Worm (Caenorhabditis elegans) whole organism, midembryonic: ENCODE results near the gene ocr-4.

Source experiments
- T22C8.4 ChIP-seq: fragments of 200-800 bp; sonication (Bioruptor generic); IDR thresholded peaks from 2 replicates; pipeline ENCODE4 v1.3.6; 2022; ENCODE audit warnings: missing genetic modification characterization, missing compliant biosample characterization
- cog-1 ChIP-seq: sonication (generic microtip); optimal IDR thresholded peaks from 2 replicates; lab custom pipeline; 2016; ENCODE audit warnings: missing genetic modification characterization, missing compliant biosample characterization
- flt-1 ChIP-seq: fragments of 200-800 bp; sonication (Bioruptor generic); IDR thresholded peaks from 2 replicates; pipeline ENCODE4 v1.3.6; 2022; ENCODE audit warnings: missing genetic modification characterization, missing compliant biosample characterization
- klf-2 ChIP-seq: fragments of 200-800 bp; sonication (Bioruptor generic); conservative IDR thresholded peaks from 2 replicates; pipeline ENCODE4 v1.3.6; 2022; ENCODE audit warnings: missing genetic modification reagents, missing genetic modification characterization, missing compliant biosample characterization
- med-1 ChIP-seq: sonication (generic microtip); optimal IDR thresholded peaks from 2 replicates; lab custom pipeline; 2017; ENCODE audit warnings: missing genetic modification characterization, mild to moderate bottlenecking, missing compliant biosample characterization, antibody characterized with exemption, missing genetic modification reagents; ENCODE audit not compliant: insufficient read depth
- ref-1 ChIP-seq: fragments of 200-800 bp; sonication (Bioruptor generic); conservative IDR thresholded peaks from 2 replicates; pipeline ENCODE4 v1.3.6; 2022; ENCODE audit warnings: missing genetic modification reagents, missing genetic modification characterization, missing compliant biosample characterization
- tab-1 ChIP-seq: fragments of 200-800 bp; sonication (Bioruptor generic); IDR thresholded peaks from 2 replicates; pipeline ENCODE4 v1.3.6; 2022; ENCODE audit warnings: missing genetic modification characterization, missing compliant biosample characterization
- ztf-23 ChIP-seq: fragments of 200-800 bp; sonication (Bioruptor generic); IDR thresholded peaks from 2 replicates; pipeline ENCODE4 v1.3.6; 2022; ENCODE audit warnings: missing genetic modification reagents, missing genetic modification characterization, missing compliant biosample characterization
- ztf-29 ChIP-seq: fragments of 200-800 bp; sonication (Bioruptor generic); IDR thresholded peaks from 2 replicates; pipeline ENCODE4 v1.3.6; 2022; ENCODE audit warnings: missing genetic modification reagents, missing genetic modification characterization, missing compliant biosample characterization

ocr-4 gene

ce11 chrIV:7328918-7329317 lies 3.7 kb downstream of the ocr-4 start, which contains the start of gene sqst-2:
Gene sqst-2, minus strand, starts transcription at chrIV:7328975.
- TF ChIP-seq ztf-23 (no peak), cog-1 (no peak), flt-1 (GFP tag; lab: Robert Waterston, UW) (no peak), ztf-29 (GFP tag; lab: Robert Waterston, UW) (no peak), med-1 (GFP tag; lab: Kevin White, UChicago) (no peak), T22C8.4 (GFP tag; lab: Robert Waterston, UW) (no peak), klf-2 (GFP tag; lab: Robert Waterston, UW) (no peak), tab-1 (no peak), ref-1 (GFP tag; lab: Robert Waterston, UW) (no peak)

DNA sequence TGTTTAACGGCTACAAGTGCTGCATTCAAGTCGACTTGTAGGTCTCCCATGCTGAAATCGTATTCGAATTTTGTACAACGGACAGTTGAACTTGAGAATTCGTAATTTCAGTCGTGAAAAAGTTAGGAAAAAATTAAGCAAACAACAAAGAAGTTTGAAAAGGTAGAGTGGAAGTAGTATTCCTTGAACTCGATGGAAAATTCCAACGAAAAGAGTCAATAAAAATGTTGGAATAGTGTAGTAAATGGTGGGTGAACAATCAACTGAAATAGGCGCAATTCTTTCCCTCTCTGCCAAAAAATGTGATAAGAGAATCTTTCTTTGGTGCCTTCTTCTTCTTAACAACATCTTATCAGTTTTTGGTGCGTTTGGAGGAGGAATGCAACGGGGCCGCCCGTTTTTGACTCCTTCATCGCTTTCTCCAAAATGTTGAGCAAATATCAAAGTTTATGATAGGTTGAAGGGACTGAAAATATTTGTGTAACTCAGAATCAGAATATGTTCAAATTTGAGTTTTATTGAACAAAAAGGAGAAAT lies 5.9 kb downstream of the ocr-4 start, which contains the start of gene ifo-1:
Gene ifo-1, minus strand, starts transcription at position 51 of the 537 bp plus-strand sequence.
- no peak for TF ChIP-seq T22C8.4 (GFP tag; lab: Robert Waterston, UW)
- no peak for TF ChIP-seq ztf-23
- no peak for TF ChIP-seq med-1 (GFP tag; lab: Kevin White, UChicago)
- no peak for TF ChIP-seq cog-1
- no peak for TF ChIP-seq ztf-29 (GFP tag; lab: Robert Waterston, UW)
- no peak for TF ChIP-seq flt-1 (GFP tag; lab: Robert Waterston, UW)
- TF ChIP-seq klf-2 (GFP tag; lab: Robert Waterston, UW), result no peak
- no peak for TF ChIP-seq ref-1 (GFP tag; lab: Robert Waterston, UW)
- TF ChIP-seq tab-1, result no peak

- TF ChIP-seq flt-1 (GFP tag; lab: Robert Waterston, UW) (no peak), tab-1 (no peak), klf-2 (GFP tag; lab: Robert Waterston, UW) (no peak), ztf-29 (GFP tag; lab: Robert Waterston, UW) (no peak), cog-1 (no peak), T22C8.4 (GFP tag; lab: Robert Waterston, UW) (no peak), med-1 (GFP tag; lab: Kevin White, UChicago) (no peak), ztf-23 (no peak), ref-1 (GFP tag; lab: Robert Waterston, UW) (no peak)
Measured at ce11 chrIV:7325698-7326097, 6.9 kb downstream of the ocr-4 start.

- TF ChIP-seq T22C8.4 (GFP tag; lab: Robert Waterston, UW), result no peak
- no peak for TF ChIP-seq tab-1
- TF ChIP-seq ref-1 (GFP tag; lab: Robert Waterston, UW), result no peak
- no peak for TF ChIP-seq klf-2 (GFP tag; lab: Robert Waterston, UW)
- no peak for TF ChIP-seq cog-1
- no peak for TF ChIP-seq ztf-23
- TF ChIP-seq flt-1 (GFP tag; lab: Robert Waterston, UW), result no peak
- no peak for TF ChIP-seq ztf-29 (GFP tag; lab: Robert Waterston, UW)
- no peak for TF ChIP-seq med-1 (GFP tag; lab: Kevin White, UChicago)
Measured at ce11 chrIV:7324913-7325312, 7.7 kb downstream of the ocr-4 start.

ce11 chrIV:7323904-7324303 lies 8.7 kb downstream of the ocr-4 start:
- TF ChIP-seq med-1 (GFP tag; lab: Kevin White, UChicago) (no peak), ztf-29 (GFP tag; lab: Robert Waterston, UW) (no peak), ztf-23 (no peak), cog-1 (no peak), klf-2 (GFP tag; lab: Robert Waterston, UW) (no peak), T22C8.4 (GFP tag; lab: Robert Waterston, UW) (no peak), ref-1 (GFP tag; lab: Robert Waterston, UW) (no peak), tab-1 (no peak), flt-1 (GFP tag; lab: Robert Waterston, UW) (no peak)

DNA sequence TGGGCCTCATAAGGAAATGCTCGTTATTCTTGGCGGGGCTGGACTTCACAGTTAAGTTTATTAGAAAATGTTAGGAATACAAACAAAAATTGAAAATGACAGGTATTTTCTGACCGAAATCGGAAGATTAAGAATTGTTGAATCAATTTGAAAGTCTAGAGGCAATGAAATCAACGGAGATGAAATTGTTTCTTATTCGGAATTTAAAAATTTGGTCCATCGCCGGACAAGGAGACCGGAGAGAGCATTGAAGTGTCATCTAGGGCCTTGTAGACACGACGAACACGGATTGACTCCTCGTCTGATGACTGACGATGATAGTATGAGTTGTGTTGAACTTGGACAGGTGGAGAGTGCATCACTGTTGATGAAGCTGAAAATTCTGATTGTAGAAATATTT lies 11.9 kb downstream of the ocr-4 start:
- TF ChIP-seq klf-2 (GFP tag; lab: Robert Waterston, UW), result no peak
- no peak for TF ChIP-seq tab-1

DNA sequence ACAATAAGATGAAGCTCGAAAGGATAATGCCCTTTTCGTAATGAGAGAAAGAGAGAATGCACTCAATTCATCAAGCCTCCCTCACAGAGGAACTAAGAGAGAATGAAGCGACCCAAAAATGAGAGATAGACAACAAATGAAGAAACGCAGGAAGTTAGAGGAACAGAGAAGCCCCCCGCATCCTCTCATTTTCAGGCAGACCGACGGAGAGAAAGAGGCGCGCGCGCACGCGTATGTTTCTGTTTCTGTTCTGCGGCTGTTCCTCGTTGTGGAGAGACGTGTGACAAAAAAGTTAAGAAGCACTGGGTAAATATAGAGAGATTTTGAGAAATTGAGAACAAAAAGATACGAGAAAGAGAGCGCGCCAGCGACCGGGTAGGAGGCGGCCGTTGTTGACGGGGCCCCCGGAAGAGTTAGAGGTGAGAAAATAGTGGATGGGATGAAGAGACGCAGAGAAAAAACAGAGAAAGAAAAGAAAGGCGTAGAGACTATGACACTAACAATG lies 12.6 kb downstream of the ocr-4 start:
- TF ChIP-seq cog-1 (peak; percentile 68), ztf-23 (0 out of 2 replicates have a peak, but pooled peaks have one; percentile 47), med-1 (GFP tag; lab: Kevin White, UChicago) (no peak), ztf-29 (GFP tag; lab: Robert Waterston, UW) (peak; percentile 35; the same call in 1 of the 2 replicates), flt-1 (GFP tag; lab: Robert Waterston, UW) (0 out of 2 replicates have a peak, but pooled peaks have one; percentile 29), ref-1 (GFP tag; lab: Robert Waterston, UW) (no peak), tab-1 (no peak), T22C8.4 (GFP tag; lab: Robert Waterston, UW) (no peak)

DNA sequence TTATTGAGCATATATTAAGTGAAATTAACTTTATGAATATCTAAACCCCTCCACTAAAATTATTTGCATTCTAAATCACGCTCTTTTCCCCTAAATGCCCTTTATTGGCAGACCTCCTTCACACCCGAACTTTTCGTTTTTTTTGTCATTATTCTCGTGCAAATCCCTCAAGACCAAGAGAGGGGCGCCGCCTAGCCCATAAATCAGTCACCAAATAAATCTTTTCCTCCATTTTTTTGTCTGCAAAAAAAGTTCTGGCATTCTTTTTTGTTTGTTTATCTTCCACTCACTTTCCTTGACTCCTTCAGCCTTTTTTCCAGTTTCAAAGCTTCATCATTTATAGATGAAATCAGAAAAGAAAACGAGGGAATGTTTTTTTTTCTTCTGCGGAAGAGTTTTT lies 13.7 kb downstream of the ocr-4 start:
- TF ChIP-seq cog-1 (no peak), ztf-23 (no peak), med-1 (GFP tag; lab: Kevin White, UChicago) (no peak), ref-1 (GFP tag; lab: Robert Waterston, UW) (no peak), klf-2 (GFP tag; lab: Robert Waterston, UW) (no peak), T22C8.4 (GFP tag; lab: Robert Waterston, UW) (no peak), ztf-29 (GFP tag; lab: Robert Waterston, UW) (no peak), tab-1 (no peak), flt-1 (GFP tag; lab: Robert Waterston, UW) (no peak)

DNA sequence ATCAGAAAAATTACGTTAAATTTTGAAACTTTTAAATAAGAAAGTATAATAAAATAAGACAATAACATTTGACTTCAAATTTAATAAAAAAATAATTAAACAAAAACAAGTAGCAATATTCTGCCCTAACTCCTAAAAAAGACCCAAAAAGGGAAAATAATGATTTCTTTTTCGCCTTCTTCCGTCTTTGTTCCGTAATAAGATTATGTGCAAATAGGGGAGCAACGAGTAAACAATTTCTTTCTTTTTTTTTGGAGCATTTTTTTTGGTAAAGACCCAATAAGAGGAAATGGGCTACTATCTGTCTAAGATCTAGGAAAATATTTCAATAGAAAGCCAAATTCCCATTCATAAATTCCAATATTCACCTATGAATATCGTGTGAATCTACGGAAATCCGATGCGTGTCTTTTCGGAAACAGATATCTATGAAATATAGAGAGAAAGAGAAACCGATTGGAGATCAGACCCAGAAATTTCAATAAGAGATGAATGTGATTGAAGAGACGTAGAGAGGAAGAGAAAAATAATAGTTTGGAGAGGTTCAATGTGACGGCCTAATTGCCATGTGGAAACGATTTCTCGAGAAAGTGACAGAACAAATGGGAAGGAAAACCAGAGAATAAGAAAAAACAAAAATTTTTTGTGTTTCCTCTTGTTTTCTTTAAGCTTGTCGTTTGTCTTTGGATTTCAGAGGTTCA lies 14.6 kb downstream of the ocr-4 start:
- TF ChIP-seq ref-1 (GFP tag; lab: Robert Waterston, UW) (no peak), tab-1 (no peak), klf-2 (GFP tag; lab: Robert Waterston, UW) (no peak), med-1 (GFP tag; lab: Kevin White, UChicago) (no peak), ztf-29 (GFP tag; lab: Robert Waterston, UW) (no peak), ztf-23 (no peak), T22C8.4 (GFP tag; lab: Robert Waterston, UW) (no peak), cog-1 (no peak), flt-1 (GFP tag; lab: Robert Waterston, UW) (no peak)
